Worm (Caenorhabditis elegans) whole organism, late embryonic: ENCODE data around the gene nhr-118.

Experiments used
- C38D4.7 ChIP-seq: fragments of 200-800 bp; sonication (Bioruptor generic); optimal IDR thresholded peaks from 2 replicates; lab custom pipeline; 2018; ENCODE audit warnings: mild to moderate bottlenecking, missing genetic modification characterization, moderate library complexity, missing compliant biosample characterization
- K02D7.2 ChIP-seq: sonication (generic microtip); optimal IDR thresholded peaks from 2 replicates; lab custom pipeline; 2017; ENCODE audit warnings: mild to moderate bottlenecking, missing genetic modification characterization, missing compliant biosample characterization
- ahr-1 ChIP-seq: sonication (generic microtip); optimal IDR thresholded peaks from 2 replicates; lab custom pipeline; 2016; ENCODE audit warnings: missing genetic modification characterization, missing compliant biosample characterization
- ama-1 ChIP-seq: fragments of 150-350 bp; optimal IDR thresholded peaks from 2 replicates; lab custom pipeline; 2014
- ceh-19 ChIP-seq: fragments of 200-800 bp; sonication (Bioruptor generic); optimal IDR thresholded peaks from 2 replicates; lab custom pipeline; 2018; ENCODE audit warnings: mild to moderate bottlenecking, missing genetic modification characterization, missing compliant biosample characterization
- ceh-30 ChIP-seq: fragments of 150-350 bp; optimal IDR thresholded peaks from 2 replicates; lab custom pipeline; 2014; ENCODE audit warnings: missing biosample characterization, missing genetic modification characterization
- ceh-31 ChIP-seq: sonication (generic microtip); optimal IDR thresholded peaks from 2 replicates; lab custom pipeline; 2016; ENCODE audit warnings: missing genetic modification characterization, missing compliant biosample characterization
- ceh-34 ChIP-seq: sonication (generic microtip); optimal IDR thresholded peaks from 2 replicates; lab custom pipeline; 2016; ENCODE audit warnings: mild to moderate bottlenecking, missing genetic modification characterization, missing compliant biosample characterization
- ceh-45 ChIP-seq: fragments of 200-800 bp; sonication (Bioruptor generic); IDR thresholded peaks from 2 replicates; pipeline ENCODE4 v1.3.6; 2022; ENCODE audit warnings: missing genetic modification reagents, missing genetic modification characterization, missing compliant biosample characterization
- ceh-6 ChIP-seq: fragments of 200-800 bp; sonication (Bioruptor generic); optimal IDR thresholded peaks from 2 replicates; lab custom pipeline; 2018; ENCODE audit warnings: mild to moderate bottlenecking, missing genetic modification characterization, missing compliant biosample characterization
- ceh-9 ChIP-seq: sonication (generic microtip); optimal IDR thresholded peaks from 2 replicates; lab custom pipeline; 2016; ENCODE audit warnings: mild to moderate bottlenecking, missing genetic modification characterization, inconsistent platforms, missing compliant biosample characterization
- che-1 ChIP-seq: sonication (generic microtip); optimal IDR thresholded peaks from 2 replicates; lab custom pipeline; 2016; ENCODE audit warnings: mild to moderate bottlenecking, missing genetic modification characterization, missing compliant biosample characterization
- elt-2 ChIP-seq: sonication (generic microtip); optimal IDR thresholded peaks from 2 replicates; lab custom pipeline; 2016; ENCODE audit warnings: missing genetic modification reagents, missing genetic modification characterization, missing compliant biosample characterization
- elt-4 ChIP-seq: sonication (generic microtip); optimal IDR thresholded peaks from 2 replicates; lab custom pipeline; 2016; ENCODE audit warnings: missing genetic modification characterization, missing compliant biosample characterization
- fax-1 ChIP-seq: sonication (generic microtip); optimal IDR thresholded peaks from 2 replicates; lab custom pipeline; 2016; ENCODE audit warnings: missing genotype, missing genetic modification characterization, missing compliant biosample characterization
- fkh-10 ChIP-seq: fragments of 150-350 bp; optimal IDR thresholded peaks from 2 replicates; lab custom pipeline; 2014; ENCODE audit warnings: missing biosample characterization, missing genetic modification reagents, missing genetic modification characterization
- fkh-6 ChIP-seq: sonication (generic microtip); optimal IDR thresholded peaks from 2 replicates; lab custom pipeline; 2016; ENCODE audit warnings: missing genetic modification characterization, missing compliant biosample characterization
- gmeb-2 ChIP-seq: sonication (generic microtip); optimal IDR thresholded peaks from 2 replicates; lab custom pipeline; 2016; ENCODE audit warnings: missing genetic modification characterization, inconsistent platforms, missing compliant biosample characterization
- hlh-13 ChIP-seq: fragments of 200-800 bp; sonication (Bioruptor generic); optimal IDR thresholded peaks from 2 replicates; lab custom pipeline; 2018; ENCODE audit warnings: mild to moderate bottlenecking, missing genetic modification characterization, missing compliant biosample characterization
- hlh-30 ChIP-seq: sonication (generic microtip); optimal IDR thresholded peaks from 2 replicates; lab custom pipeline; 2017; ENCODE audit warnings: antibody characterized with exemption, missing genetic modification characterization, missing compliant biosample characterization; ENCODE audit not compliant: insufficient read depth
- hlh-8 ChIP-seq: sonication (generic microtip); optimal IDR thresholded peaks from 2 replicates; lab custom pipeline; 2016; ENCODE audit warnings: missing genotype, missing genetic modification characterization, missing compliant biosample characterization
- lin-11 ChIP-seq: fragments of 200-800 bp; sonication (Bioruptor generic); optimal IDR thresholded peaks from 2 replicates; lab custom pipeline; 2018; ENCODE audit warnings: mild to moderate bottlenecking, missing genetic modification characterization, missing compliant biosample characterization
- nhr-11 ChIP-seq: fragments of 150-350 bp; optimal IDR thresholded peaks from 2 replicates; lab custom pipeline; 2014; ENCODE audit warnings: missing biosample characterization, missing genetic modification characterization
- nhr-232 ChIP-seq: sonication (generic microtip); optimal IDR thresholded peaks from 2 replicates; lab custom pipeline; 2016; ENCODE audit warnings: missing genetic modification characterization, missing compliant biosample characterization
- npax-4 ChIP-seq: sonication (generic microtip); optimal IDR thresholded peaks from 2 replicates; lab custom pipeline; 2016; ENCODE audit warnings: missing genetic modification characterization, missing compliant biosample characterization
- pat-9 ChIP-seq: fragments of 200-800 bp; sonication (Bioruptor generic); optimal IDR thresholded peaks from 2 replicates; lab custom pipeline; 2018; ENCODE audit warnings: mild to moderate bottlenecking, missing genetic modification characterization, moderate library complexity, missing compliant biosample characterization
- pax-1 ChIP-seq: fragments of 150-350 bp; optimal IDR thresholded peaks from 2 replicates; lab custom pipeline; 2014; ENCODE audit warnings: missing biosample characterization, missing genetic modification characterization
- pha-2 ChIP-seq: sonication (generic microtip); optimal IDR thresholded peaks from 2 replicates; lab custom pipeline; 2017; ENCODE audit warnings: mild to moderate bottlenecking, missing genetic modification characterization, missing compliant biosample characterization
- pha-4 ChIP-seq: fragments of 150-350 bp; optimal IDR thresholded peaks from 2 replicates; lab custom pipeline; 2018; ENCODE audit warnings: missing biosample characterization, missing genetic modification reagents, missing genetic modification characterization
- pqm-1 ChIP-seq: sonication (generic microtip); optimal IDR thresholded peaks from 2 replicates; lab custom pipeline; 2016; ENCODE audit warnings: missing genetic modification characterization, missing compliant biosample characterization
- sox-4 ChIP-seq: sonication (generic microtip); optimal IDR thresholded peaks from 2 replicates; lab custom pipeline; 2017; ENCODE audit warnings: mild to moderate bottlenecking, missing genetic modification characterization, inconsistent platforms, missing compliant biosample characterization
- syd-9 ChIP-seq: sonication (generic microtip); optimal IDR thresholded peaks from 2 replicates; lab custom pipeline; 2016; ENCODE audit warnings: mild to moderate bottlenecking, missing genetic modification characterization, moderate library complexity, missing compliant biosample characterization
- tbx-2 ChIP-seq: sonication (generic microtip); optimal IDR thresholded peaks from 2 replicates; lab custom pipeline; 2016; ENCODE audit warnings: missing genetic modification characterization, missing compliant biosample characterization
- unc-3 ChIP-seq, 2 experiments: fragments of 200-800 bp in 1 of 2; sonication (Bioruptor generic) in 1 of 2; sonication (generic microtip) in 1 of 2; conservative IDR thresholded peaks in 1 of 2; optimal IDR thresholded peaks in 1 of 2; 2 replicates each; pipeline versions ENCODE4 v1.3.6 to Lab custom; 2016 to 2022; ENCODE audit warnings: missing compliant biosample characterization in 2 of 2, missing genetic modification characterization in 2 of 2, missing genetic modification reagents in 1 of 2
- unc-42 ChIP-seq: sonication (generic microtip); optimal IDR thresholded peaks from 2 replicates; lab custom pipeline; 2016; ENCODE audit warnings: missing genotype, missing genetic modification characterization, missing compliant biosample characterization
- unc-55 ChIP-seq: sonication (generic microtip); optimal IDR thresholded peaks from 2 replicates; lab custom pipeline; 2017; ENCODE audit warnings: missing biosample characterization, missing genetic modification reagents, missing genetic modification characterization
- unc-86 ChIP-seq: sonication (generic microtip); optimal IDR thresholded peaks from 2 replicates; lab custom pipeline; 2016; ENCODE audit warnings: missing genetic modification characterization, missing compliant biosample characterization
- ztf-16 ChIP-seq: sonication (generic microtip); optimal IDR thresholded peaks from 2 replicates; lab custom pipeline; 2017; ENCODE audit warnings: missing genetic modification characterization, missing compliant biosample characterization

The nhr-118 gene

DNA sequence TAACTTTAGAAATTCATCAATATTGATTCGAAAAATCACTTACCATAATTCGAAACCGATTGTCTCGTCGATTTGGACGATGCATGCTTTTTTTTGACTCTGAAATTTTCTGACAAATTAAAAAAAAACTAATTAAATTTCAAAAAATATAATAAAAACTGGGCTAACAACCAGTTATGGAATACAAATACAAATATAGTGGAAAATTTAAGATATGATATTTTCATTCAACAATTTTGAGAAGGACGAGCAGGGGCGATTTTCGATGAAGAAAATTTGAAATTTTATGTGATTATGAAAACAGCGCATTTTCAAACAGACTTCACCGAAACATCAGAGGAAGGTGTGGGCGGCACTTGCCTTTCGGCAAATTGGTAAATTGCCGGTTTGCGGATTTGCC, 25.3 kb upstream of the nhr-118 start, which contains the start of gene F13A2.1:
F13A2.1 (minus strand) TSS at position 101 of the 400 bp plus-strand sequence.
- TF ChIP-seq ahr-1 (tag; lab: Kevin White, UChicago) (no peak), unc-86 (tag; lab: Kevin White, UChicago) (no peak), hlh-8 (tag; lab: Kevin White, UChicago) (no peak), unc-42 (no peak), nhr-11 (tag; lab: Kevin White, UChicago) (no peak), ama-1 (lab: Kevin White, UChicago) (no peak), che-1 (tag; lab: Kevin White, UChicago) (no peak), unc-3 (GFP tag; conservative IDR thresholded peaks at IDR 0.05; lab: Robert Waterston, UW) (no peak), unc-3 (tag; optimal IDR thresholded peaks at IDR 0.05; lab: Kevin White, UChicago) (no peak), unc-55 (no peak), sox-4 (tag; lab: Kevin White, UChicago) (no peak), elt-4 (tag; lab: Kevin White, UChicago) (no peak), fkh-10 (no peak), lin-11 (tag; lab: Kevin White, UChicago) (no peak)

DNA sequence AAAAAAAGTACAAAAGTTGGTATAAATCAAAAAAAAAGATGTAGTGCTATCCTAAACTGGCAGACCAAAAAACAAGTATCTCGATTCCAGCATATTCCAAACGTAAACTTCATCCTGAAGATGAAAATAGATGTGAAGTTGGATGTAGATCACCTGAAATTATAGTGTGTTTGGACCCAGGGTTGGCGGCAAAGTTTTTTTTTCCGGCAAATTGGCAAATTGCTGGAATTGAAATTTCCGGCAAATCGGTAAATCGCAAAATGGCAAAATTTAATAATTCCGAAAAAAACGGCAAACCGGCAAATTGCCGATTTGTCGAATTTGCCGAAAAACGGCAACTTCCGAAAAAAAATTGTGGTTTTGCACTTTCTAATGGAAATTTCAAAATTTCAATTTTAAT, 23.1 kb upstream of the nhr-118 start, which contains the start of gene F13A2.2:
F13A2.2 (minus strand) TSS at position 101 of the 400 bp plus-strand sequence.
- TF ChIP-seq elt-2 (tag; lab: Kevin White, UChicago) = no peak
- no peak for TF ChIP-seq ceh-6 (GFP tag; lab: Kevin White, UChicago)
- no peak for TF ChIP-seq sox-4 (tag; lab: Kevin White, UChicago)

DNA sequence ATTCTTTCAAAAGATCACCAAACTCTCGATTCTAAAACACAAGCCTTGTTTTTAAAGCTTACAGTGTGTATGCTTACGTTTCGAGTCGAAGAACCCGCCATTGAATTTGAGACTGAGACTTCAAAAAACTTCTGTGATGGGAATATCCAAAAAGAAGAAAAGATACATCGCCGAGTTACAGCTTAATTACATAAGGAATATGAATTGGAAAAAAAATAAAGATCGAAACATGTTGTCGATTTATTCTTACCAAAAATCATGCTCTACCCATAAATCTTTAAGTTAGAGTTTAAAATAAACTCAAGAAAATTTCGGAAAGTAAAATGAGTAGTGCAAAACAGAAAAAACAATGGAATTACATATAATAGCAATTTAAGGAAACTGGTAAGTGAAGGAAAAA, 21.4 kb upstream of the nhr-118 start, which contains the start of gene F13A2.10:
F13A2.10 (minus strand) TSS at position 101 of the 400 bp plus-strand sequence.
- no peak for TF ChIP-seq ceh-45 (GFP tag; lab: Robert Waterston, UW)
- TF ChIP-seq unc-86 (tag; lab: Kevin White, UChicago) = no peak
- TF ChIP-seq gmeb-2 (tag; lab: Kevin White, UChicago) = no peak
- no peak for TF ChIP-seq fkh-6
- no peak for TF ChIP-seq ceh-19
- TF ChIP-seq unc-55 = no peak
- TF ChIP-seq npax-4 (tag; lab: Kevin White, UChicago) = no peak
- no peak for TF ChIP-seq ceh-30
- no peak for TF ChIP-seq syd-9
- no peak for TF ChIP-seq tbx-2 (tag; lab: Kevin White, UChicago)
- TF ChIP-seq pha-4 (tag; lab: Kevin White, UChicago) = no peak
- TF ChIP-seq elt-2 (tag; lab: Kevin White, UChicago) = no peak
- no peak for TF ChIP-seq ztf-16
- no peak for TF ChIP-seq che-1 (tag; lab: Kevin White, UChicago)
- no peak for TF ChIP-seq nhr-232

DNA sequence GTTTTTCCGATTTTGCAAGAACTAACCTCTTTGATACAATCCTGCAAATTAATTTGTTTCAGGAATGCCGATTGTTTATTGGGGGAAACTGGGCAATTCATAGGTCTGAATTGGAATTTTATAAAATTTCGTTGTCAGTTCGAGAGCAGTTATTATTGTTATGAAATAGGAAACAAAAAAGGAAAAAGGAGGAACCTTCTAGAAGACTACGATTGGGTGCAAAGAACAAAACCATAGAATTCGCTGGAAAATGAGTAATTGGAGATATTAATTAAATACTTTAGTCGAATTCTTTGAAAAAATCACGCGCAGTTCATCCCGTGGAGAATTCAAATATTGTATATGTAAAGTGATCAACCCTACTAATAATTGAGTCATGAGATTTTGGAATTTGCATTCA, 20.2 kb upstream of the nhr-118 start, which contains the start of gene F13A2.9:
F13A2.9 (minus strand) TSS at position 101 of the 400 bp plus-strand sequence.
- no peak for TF ChIP-seq C38D4.7 (GFP tag; lab: Kevin White, UChicago)
- TF ChIP-seq lin-11 (tag; lab: Kevin White, UChicago) = no peak
- TF ChIP-seq fax-1 (tag; lab: Kevin White, UChicago) = no peak
- no peak for TF ChIP-seq hlh-13 (GFP tag; lab: Kevin White, UChicago)
- no peak for TF ChIP-seq K02D7.2
- TF ChIP-seq ceh-31 = no peak
- TF ChIP-seq ceh-34 (tag; lab: Kevin White, UChicago) = no peak
- TF ChIP-seq pqm-1 (tag; lab: Kevin White, UChicago) = no peak
- no peak for TF ChIP-seq syd-9
- no peak for TF ChIP-seq ceh-9 (tag; lab: Kevin White, UChicago)
- TF ChIP-seq pha-2 (tag; lab: Kevin White, UChicago) = no peak
- TF ChIP-seq nhr-232 = no peak
- TF ChIP-seq pax-1 (tag; lab: Kevin White, UChicago) = no peak
- no peak for TF ChIP-seq hlh-30 (tag; lab: Kevin White, UChicago)
- no peak for TF ChIP-seq pat-9
- TF ChIP-seq, all 69 proteins: peak for 0
